In the genomic region with DNA sequence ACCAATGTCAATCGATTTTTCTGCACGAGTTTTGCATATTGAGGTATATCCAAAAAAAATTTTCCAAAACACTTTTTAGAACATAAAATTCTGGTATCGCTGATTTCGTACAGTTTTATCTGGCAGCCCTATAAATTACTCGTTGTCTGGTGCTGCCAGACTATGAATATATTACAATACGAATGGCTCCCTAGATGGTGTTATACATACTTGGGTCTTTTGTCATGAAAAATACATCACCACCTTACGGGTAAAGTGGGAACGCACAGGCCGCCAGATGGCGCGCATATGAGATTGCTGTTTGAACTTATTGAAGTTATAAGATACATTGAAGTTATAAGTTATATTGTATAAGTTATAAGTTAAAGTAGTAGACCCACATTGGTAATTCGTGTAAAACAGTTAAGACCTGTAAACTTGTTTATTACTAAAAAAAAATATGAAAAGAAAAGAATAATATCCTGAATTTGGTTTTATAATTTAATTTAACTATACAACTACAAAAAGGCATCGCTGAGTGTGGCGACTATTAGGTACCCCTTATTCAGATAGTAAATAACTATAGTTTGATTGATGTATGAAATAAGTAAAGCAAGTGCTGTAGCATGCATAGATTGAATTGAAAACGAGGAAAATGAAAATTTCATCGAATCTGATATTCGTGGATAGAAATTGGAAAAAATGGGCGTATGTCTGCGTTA, we compare ENCODE assay signal across 1 fruit fly cellular context.
TF ChIP-seq lines count a peak whose summit lies in the region.

No protein-coding gene starts in this region.

TF ChIP-seq in whole organism, embryonic, 481 proteins besides CTCF, POLR2A, EP300 and RAD21 (continued from another document):
- no peak for TF ChIP-seq sd (tag; optimal IDR thresholded peaks at IDR 0.05; lab: Kevin White, UChicago)
- no peak for TF ChIP-seq nerfin-1 (tag; optimal IDR thresholded peaks at IDR 0.05; lab: Kevin White, UChicago)
- TF ChIP-seq CG10462 (GFP tag; optimal IDR thresholded peaks at IDR 0.05; lab: Kevin White, UChicago), result no peak
- no peak for TF ChIP-seq lov (optimal IDR thresholded peaks at IDR 0.05; lab: Kevin White, UChicago)
- TF ChIP-seq lov (GFP tag; IDR thresholded peaks at IDR 0.05; lab: Robert Waterston, UW), result peak; percentile 72; the same call in 2 of the 3 replicates
- TF ChIP-seq Hey (tag; optimal IDR thresholded peaks at IDR 0.05; lab: Kevin White, UChicago), result no peak
- no peak for TF ChIP-seq CG13894 (tag; optimal IDR thresholded peaks at IDR 0.05; lab: Kevin White, UChicago)
- TF ChIP-seq disco-r (GFP tag; optimal IDR thresholded peaks at IDR 0.05; lab: Kevin White, UChicago), result no peak
- TF ChIP-seq en (GFP tag; optimal IDR thresholded peaks at IDR 0.05; lab: Kevin White, UChicago), result peak; percentile 15
- peak; percentile 56 for TF ChIP-seq CG18764 (GFP tag; optimal IDR thresholded peaks at IDR 0.05; lab: Kevin White, UChicago)
- TF ChIP-seq CG14050 (GFP tag; IDR thresholded peaks at IDR 0.05; lab: Robert Waterston, UW), result peak; percentile 51
- TF ChIP-seq CG3995 (GFP tag; optimal IDR thresholded peaks at IDR 0.05; lab: Kevin White, UChicago), result no peak
- TF ChIP-seq Bgb (GFP tag; IDR thresholded peaks at IDR 0.05; lab: Robert Waterston, UW; ENCODE audit: partially characterized antibody), result peak; percentile 69
- no peak for TF ChIP-seq hb (GFP tag; IDR thresholded peaks at IDR 0.05; lab: Robert Waterston, UW; ENCODE audit: partially characterized antibody)
- peak; percentile 82 for TF ChIP-seq CG11247 (GFP tag; IDR thresholded peaks at IDR 0.05; lab: Robert Waterston, UW)
- peak; percentile 9 for TF ChIP-seq CG12071 (GFP tag; optimal IDR thresholded peaks at IDR 0.05; lab: Kevin White, UChicago)
- peak; percentile 78 for TF ChIP-seq az2 (GFP tag; optimal IDR thresholded peaks at IDR 0.05; lab: Kevin White, UChicago)
- no peak for TF ChIP-seq unpg (GFP tag; optimal IDR thresholded peaks at IDR 0.05; lab: Kevin White, UChicago)
- TF ChIP-seq CG18619 (GFP tag; optimal IDR thresholded peaks at IDR 0.05; lab: Kevin White, UChicago), result peak; percentile 28
- peak; percentile 80 for TF ChIP-seq sens (GFP tag; lab: Kevin White, UChicago)
- TF ChIP-seq Hr39 (optimal IDR thresholded peaks at IDR 0.05; lab: Kevin White, UChicago), result no peak
- no peak for TF ChIP-seq CG18011 (GFP tag; optimal IDR thresholded peaks at IDR 0.05; lab: Kevin White, UChicago)
- no peak for TF ChIP-seq CG18476 (GFP tag; optimal IDR thresholded peaks at IDR 0.05; lab: Kevin White, UChicago)
- peak; percentile 20 for TF ChIP-seq Side (GFP tag; optimal IDR thresholded peaks at IDR 0.05; lab: Kevin White, UChicago)
- peak; percentile 4 for TF ChIP-seq repo (GFP tag; optimal IDR thresholded peaks at IDR 0.05; lab: Kevin White, UChicago)
- TF ChIP-seq CG4328 (GFP tag; optimal IDR thresholded peaks at IDR 0.05; lab: Kevin White, UChicago), result peak; percentile 25
- peak; percentile 49 for TF ChIP-seq Dref (GFP tag; IDR thresholded peaks at IDR 0.05; lab: Robert Waterston, UW)
- TF ChIP-seq Six4 (GFP tag; optimal IDR thresholded peaks at IDR 0.05; lab: Kevin White, UChicago), result peak; percentile 25
- no peak for TF ChIP-seq dmrt99B (tag; optimal IDR thresholded peaks at IDR 0.05; lab: Kevin White, UChicago)
- TF ChIP-seq CG17385 (GFP tag; optimal IDR thresholded peaks at IDR 0.05; lab: Kevin White, UChicago), result peak; percentile 34
- peak; percentile 71 for TF ChIP-seq CG17328 (GFP tag; IDR thresholded peaks at IDR 0.05; lab: Robert Waterston, UW)
